Fruit fly (Drosophila melanogaster) whole organism, embryonic: ENCODE results near the gene CG13694.

Source experiments
- Blimp-1 ChIP-seq: fragments of 200-800 bp; sonication (Bioruptor generic); optimal IDR thresholded peaks from 3 replicates; lab custom pipeline; 2018; ENCODE audit warnings: missing biosample characterization, missing genetic modification characterization, mild to moderate bottlenecking, moderate library complexity, missing genetic modification reagents
- CG10565 ChIP-seq: fragments of 200-800 bp; sonication (Bioruptor generic); optimal IDR thresholded peaks from 3 replicates; lab custom pipeline; 2016; ENCODE audit warnings: missing biosample characterization, mild to moderate bottlenecking, missing genetic modification characterization
- CG15479 ChIP-seq: fragments of 200-800 bp; sonication (Bioruptor generic); optimal IDR thresholded peaks from 3 replicates; lab custom pipeline; 2019; ENCODE audit warnings: missing biosample characterization, mild to moderate bottlenecking, missing genetic modification characterization, moderate library complexity
- CG15601 ChIP-seq: fragments of 200-800 bp; sonication (Bioruptor generic); optimal IDR thresholded peaks from 3 replicates; lab custom pipeline; 2019; ENCODE audit warnings: missing biosample characterization, mild to moderate bottlenecking, missing genetic modification characterization, moderate library complexity
- CG16779 ChIP-seq: fragments of 200-800 bp; sonication (Bioruptor generic); IDR thresholded peaks from 2 replicates; pipeline ENCODE4 v1.3.6; 2022; ENCODE audit warnings: missing biosample characterization, missing genetic modification characterization
- CG17359 ChIP-seq: fragments of 200-800 bp; sonication (Bioruptor generic); optimal IDR thresholded peaks from 3 replicates; lab custom pipeline; 2018; ENCODE audit warnings: missing biosample characterization, mild to moderate bottlenecking, missing genetic modification characterization, moderate library complexity
- CG2199 ChIP-seq: fragments of 200-800 bp; sonication (Bioruptor generic); IDR thresholded peaks from 3 replicates; pipeline ENCODE4 v1.3.6; 2022; ENCODE audit warnings: missing biosample characterization, missing genetic modification characterization
- CG30431 ChIP-seq: fragments of 200-800 bp; sonication (Bioruptor generic); optimal IDR thresholded peaks from 2 replicates; lab custom pipeline; 2017; ENCODE audit warnings: missing biosample characterization, missing genetic modification characterization
- CG31365 ChIP-seq: fragments of 200-800 bp; sonication (Bioruptor generic); optimal IDR thresholded peaks from 2 replicates; lab custom pipeline; 2018; ENCODE audit warnings: missing biosample characterization, mild to moderate bottlenecking, missing genetic modification characterization
- CG3281 ChIP-seq: fragments of 200-800 bp; sonication (Bioruptor generic); optimal IDR thresholded peaks from 3 replicates; lab custom pipeline; 2017; ENCODE audit warnings: missing biosample characterization, mild to moderate bottlenecking, missing genetic modification characterization
- CG34224 ChIP-seq: fragments of 200-800 bp; sonication (Bioruptor generic); IDR thresholded peaks from 3 replicates; pipeline ENCODE4 v1.3.6; 2022; ENCODE audit warnings: missing biosample characterization, missing genetic modification characterization; ENCODE audit not compliant: partially characterized antibody
- CG34376 ChIP-seq: fragments of 200-800 bp; sonication (Bioruptor generic); optimal IDR thresholded peaks from 2 replicates; lab custom pipeline; 2018; ENCODE audit warnings: missing biosample characterization, mild to moderate bottlenecking, missing genetic modification characterization
- CG7839 ChIP-seq: fragments of 200-800 bp; sonication (Bioruptor generic); optimal IDR thresholded peaks from 3 replicates; lab custom pipeline; 2018; ENCODE audit warnings: missing biosample characterization, mild to moderate bottlenecking, missing genetic modification characterization, moderate library complexity
- Camta ChIP-seq: fragments of 200-800 bp; sonication (Bioruptor generic); optimal IDR thresholded peaks from 2 replicates; lab custom pipeline; 2016; ENCODE audit warnings: missing biosample characterization, missing genetic modification characterization
- CkIIα-i1 ChIP-seq: fragments of 200-800 bp; sonication (Bioruptor generic); IDR thresholded peaks from 2 replicates; pipeline ENCODE4 v1.3.6; 2022; ENCODE audit warnings: missing biosample characterization, missing genetic modification characterization
- D ChIP-seq, 2 experiments: fragments of 200-800 bp in 1 of 2; fragments of >200 bp in 1 of 2; sonication (Bioruptor generic) in 1 of 2; optimal IDR thresholded peaks; 2 replicates in 1 of 2; 3 replicates in 1 of 2; lab custom pipeline; 2017; ENCODE audit warnings: mild to moderate bottlenecking in 1 of 2, missing biosample characterization in 1 of 2, missing genetic modification characterization in 1 of 2, missing genetic modification reagents in 1 of 2
- Drgx ChIP-seq: fragments of 200-800 bp; sonication (Bioruptor generic); IDR thresholded peaks from 2 replicates; pipeline ENCODE4 v1.3.6; 2022; ENCODE audit warnings: missing biosample characterization, missing genetic modification characterization
- Kr ChIP-seq: fragments of 200-800 bp; sonication (Bioruptor generic); optimal IDR thresholded peaks from 2 replicates; lab custom pipeline; 2017; ENCODE audit warnings: missing biosample characterization, mild to moderate bottlenecking, missing genetic modification characterization
- Vsx1 ChIP-seq: fragments of 200-800 bp; sonication (Bioruptor generic); optimal IDR thresholded peaks from 2 replicates; lab custom pipeline; 2017; ENCODE audit warnings: missing biosample characterization, mild to moderate bottlenecking, missing genetic modification characterization, missing genetic modification reagents
- Xbp1 ChIP-seq: fragments of 200-800 bp; sonication (Bioruptor generic); optimal IDR thresholded peaks from 3 replicates; lab custom pipeline; 2016; ENCODE audit warnings: missing biosample characterization, mild to moderate bottlenecking, missing genetic modification characterization
- bsh ChIP-seq, 2 experiments: fragments of 200-800 bp; sonication (Bioruptor generic); optimal IDR thresholded peaks; 2 replicates each; lab custom pipeline; 2017 to 2018; ENCODE audit warnings: mild to moderate bottlenecking in 2 of 2, missing biosample characterization in 2 of 2, missing genetic modification characterization in 2 of 2, moderate library complexity in 1 of 2
- cad ChIP-seq: fragments of >200 bp; optimal IDR thresholded peaks from 2 replicates; lab custom pipeline; 2017; ENCODE audit warnings: missing biosample characterization, missing genetic modification characterization
- corto ChIP-seq: fragments of 200-800 bp; sonication (Bioruptor generic); optimal IDR thresholded peaks from 2 replicates; lab custom pipeline; 2016; ENCODE audit warnings: missing biosample characterization, mild to moderate bottlenecking, missing genetic modification characterization, moderate library complexity
- esg ChIP-seq: fragments of 200-800 bp; sonication (Bioruptor generic); conservative IDR thresholded peaks from 2 replicates; pipeline ENCODE4 v1.3.6; 2022; ENCODE audit warnings: missing biosample characterization, missing genetic modification characterization
- lbe ChIP-seq: fragments of 200-800 bp; sonication (Bioruptor generic); optimal IDR thresholded peaks from 2 replicates; lab custom pipeline; 2016; ENCODE audit warnings: missing biosample characterization, mild to moderate bottlenecking, missing genetic modification characterization
- nerfin-1 ChIP-seq: fragments of 200-800 bp; sonication (Bioruptor generic); optimal IDR thresholded peaks from 3 replicates; lab custom pipeline; 2019; ENCODE audit warnings: missing biosample characterization, mild to moderate bottlenecking, missing genetic modification characterization, moderate library complexity
- nom ChIP-seq: fragments of 200-800 bp; sonication (Bioruptor generic); optimal IDR thresholded peaks from 2 replicates; lab custom pipeline; 2017; ENCODE audit warnings: missing biosample characterization, missing genetic modification characterization, mild to moderate bottlenecking, moderate library complexity, missing genetic modification reagents
- prd ChIP-seq, 3 experiments: fragments of >200 bp in 2 of 3; fragments of 200-800 bp in 1 of 3; sonication (Bioruptor generic) in 1 of 3; optimal IDR thresholded peaks in 2 of 3; IDR thresholded peaks in 1 of 3; 2 replicates in 2 of 3; 3 replicates in 1 of 3; pipeline versions ENCODE4 v1.3.6 to Lab custom; 2017 to 2022; ENCODE audit warnings: missing biosample characterization in 1 of 3, missing genetic modification characterization in 1 of 3
- sens ChIP-seq: fragments of 200-800 bp; sonication (Bioruptor generic); peaks from one replicate; lab custom pipeline; 2016; ENCODE audit warnings: missing biosample characterization, missing genetic modification characterization
- tgo ChIP-seq: fragments of 200-800 bp; sonication (Bioruptor generic); IDR thresholded peaks from 3 replicates; pipeline ENCODE4 v1.3.6; 2022; ENCODE audit warnings: missing biosample characterization, missing genetic modification characterization
- tll ChIP-seq, 2 experiments: fragments of 200-800 bp in 1 of 2; fragments of >200 bp in 1 of 2; sonication (Bioruptor generic) in 1 of 2; optimal IDR thresholded peaks; 2 replicates each; lab custom pipeline; 2017 to 2019; ENCODE audit warnings: missing biosample characterization in 2 of 2, missing genetic modification characterization in 2 of 2, mild to moderate bottlenecking in 1 of 2, moderate library complexity in 1 of 2
- twi ChIP-seq: fragments of 200-800 bp; optimal IDR thresholded peaks from 2 replicates; lab custom pipeline; 2019; ENCODE audit warnings: missing biosample characterization, mild to moderate bottlenecking, missing genetic modification characterization, moderate library complexity
- zen ChIP-seq: fragments of 200-800 bp; sonication (Bioruptor generic); optimal IDR thresholded peaks from 3 replicates; lab custom pipeline; 2018; ENCODE audit warnings: missing biosample characterization, mild to moderate bottlenecking, missing genetic modification characterization, moderate library complexity

CG13694 gene

dm6 chr2L:91830-92229 is 24.5 kb downstream of the CG13694 start:
- TF ChIP-seq lbe (GFP tag; lab: Kevin White, UChicago) (peak; percentile 70), Vsx1 (GFP tag; lab: Kevin White, UChicago) (no peak), CG7839 (tag; lab: Kevin White, UChicago) (no peak), corto (peak; percentile 67), nom (GFP tag; lab: Kevin White, UChicago) (peak; percentile 83), bsh (GFP tag; optimal IDR thresholded peaks at IDR 0.05; lab: Kevin White, UChicago) (peak in 1 of 2 experiments; percentile 67), Drgx (GFP tag; lab: Robert Waterston, UW) (peak; percentile 53; the same call in 1 of the 2 replicates)

- TF ChIP-seq tgo (GFP tag; lab: Robert Waterston, UW) (no peak), esg (GFP tag; lab: Robert Waterston, UW) (no peak), prd (optimal IDR thresholded peaks at IDR 0.05; lab: Kevin White, UChicago) (no peak), prd (GFP tag; IDR thresholded peaks at IDR 0.05; lab: Robert Waterston, UW) (0 out of 3 replicates have a peak, but pooled peaks have one; percentile 29), zen (tag; lab: Kevin White, UChicago) (peak; percentile 99), D (optimal IDR thresholded peaks at IDR 0.05; lab: Kevin White, UChicago) (peak; percentile 93), D (GFP tag; optimal IDR thresholded peaks at IDR 0.05; lab: Kevin White, UChicago) (no peak), CG15479 (GFP tag; lab: Kevin White, UChicago) (peak; percentile 60), cad (GFP tag; lab: Kevin White, UChicago) (peak; percentile 97), CG34376 (GFP tag; lab: Kevin White, UChicago) (no peak), twi (tag; lab: Kevin White, UChicago) (peak; percentile 43), tll (GFP tag; optimal IDR thresholded peaks at IDR 0.05; lab: Kevin White, UChicago) (peak in 1 of 2 experiments; percentile 82), Kr (peak; percentile 14)
These were observed 25.0 kb downstream of the CG13694 start for dm6 chr2L:91333-91732.

DNA sequence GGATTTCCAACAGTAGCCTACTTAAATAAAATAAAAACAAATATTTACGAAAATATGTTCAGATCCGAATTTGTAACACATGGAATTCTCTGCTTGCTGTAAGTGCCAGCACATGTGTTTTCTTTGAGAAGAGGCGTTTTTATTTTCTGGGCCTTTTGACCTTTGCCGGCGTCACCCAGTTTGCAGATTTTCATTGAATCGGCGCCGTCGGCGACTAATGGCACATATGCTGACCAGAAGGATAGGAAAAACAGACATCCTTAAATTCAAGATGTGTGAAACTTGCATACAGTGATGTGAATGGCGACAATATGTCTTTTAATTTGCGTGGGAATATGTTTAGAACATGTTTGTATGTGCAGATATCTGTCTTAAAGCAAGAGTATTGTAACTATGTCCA is 26.2 kb downstream of the CG13694 start:
- TF ChIP-seq CG2199 (0 out of 3 replicates have a peak, but pooled peaks have one; percentile 27), Camta (no peak), CG10565 (GFP tag; lab: Kevin White, UChicago) (no peak), CkIIα-i1 (no peak), CG3281 (GFP tag; lab: Kevin White, UChicago) (no peak), CG17359 (tag; lab: Kevin White, UChicago) (no peak), CG34224 (GFP tag; lab: Robert Waterston, UW) (no peak), twi (tag; lab: Kevin White, UChicago) (peak; percentile 100)

dm6 chr2L:89158-89557 is 27.1 kb downstream of the CG13694 start:
- TF ChIP-seq zen (tag; lab: Kevin White, UChicago) (peak; percentile 97), nerfin-1 (tag; lab: Kevin White, UChicago) (no peak), Xbp1 (GFP tag; lab: Kevin White, UChicago) (no peak)

DNA sequence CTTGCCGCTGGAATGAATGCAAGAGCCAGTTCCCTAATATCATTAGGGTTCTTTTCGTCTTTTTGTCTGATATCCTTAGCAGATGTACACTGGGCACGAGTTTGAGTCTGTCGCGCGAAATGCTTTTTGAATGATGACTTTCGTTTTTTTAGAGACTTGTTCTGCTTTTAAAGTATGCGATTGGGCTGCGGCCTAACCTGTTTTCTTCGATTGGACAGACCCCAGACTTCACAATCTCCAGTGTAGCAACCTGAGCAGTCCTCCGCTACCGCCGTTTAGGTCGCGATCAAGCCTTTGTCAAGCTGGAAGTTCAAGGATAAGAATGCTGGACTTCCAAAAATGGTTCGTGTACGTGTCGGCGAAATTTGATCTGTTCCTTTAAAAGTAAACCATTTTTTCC is 27.8 kb downstream of the CG13694 start:
- 0 out of 3 replicates have a peak, but pooled peaks have one; percentile 19 for TF ChIP-seq CG2199
- TF ChIP-seq CG30431 (GFP tag; lab: Kevin White, UChicago): no peak
- no peak for TF ChIP-seq CG16779 (GFP tag; lab: Robert Waterston, UW)
- TF ChIP-seq Blimp-1: peak; percentile 20
- peak; percentile 19 for TF ChIP-seq sens (GFP tag; lab: Kevin White, UChicago)
- no peak for TF ChIP-seq CG31365 (tag; lab: Kevin White, UChicago)
- TF ChIP-seq CG15601 (tag; lab: Kevin White, UChicago): no peak
